Fruit fly (Drosophila melanogaster): ENCODE measurements around the gene Obp83b.

dm6 chr3R:5997822-5998221 lies 21.2 kb upstream of the Obp83b start:
- TF ChIP-seq pan (optimal IDR thresholded peaks at IDR 0.05), result no peak
- TF ChIP-seq usp (GFP tag; optimal IDR thresholded peaks at IDR 0.05), result no peak
- no peak for TF ChIP-seq psq (optimal IDR thresholded peaks at IDR 0.05)
- TF ChIP-seq CG8478 (optimal IDR thresholded peaks at IDR 0.05), result no peak
- TF ChIP-seq EcR (GFP tag; optimal IDR thresholded peaks at IDR 0.05), result no peak

Data from whole organism.